Worm (Caenorhabditis elegans) whole organism, late embryonic: ENCODE data around the gene F39F10.4.

Source experiments
- ceh-14 ChIP-seq: sonication (generic microtip); optimal IDR thresholded peaks from 2 replicates; lab custom pipeline; 2016; ENCODE audit warnings: missing genotype, missing genetic modification characterization, missing compliant biosample characterization
- ceh-34 ChIP-seq: sonication (generic microtip); optimal IDR thresholded peaks from 2 replicates; lab custom pipeline; 2016; ENCODE audit warnings: mild to moderate bottlenecking, missing genetic modification characterization, missing compliant biosample characterization
- dve-1 ChIP-seq: sonication (generic microtip); optimal IDR thresholded peaks from 2 replicates; lab custom pipeline; 2017; ENCODE audit warnings: antibody characterized with exemption, mild to moderate bottlenecking, missing genetic modification characterization, missing compliant biosample characterization
- elt-4 ChIP-seq: sonication (generic microtip); optimal IDR thresholded peaks from 2 replicates; lab custom pipeline; 2016; ENCODE audit warnings: missing genetic modification characterization, missing compliant biosample characterization
- fkh-10 ChIP-seq: fragments of 150-350 bp; optimal IDR thresholded peaks from 2 replicates; lab custom pipeline; 2014; ENCODE audit warnings: missing biosample characterization, missing genetic modification reagents, missing genetic modification characterization
- mec-3 ChIP-seq: sonication (generic microtip); optimal IDR thresholded peaks from 2 replicates; lab custom pipeline; 2016; ENCODE audit warnings: borderline replicate concordance, missing genetic modification characterization, missing compliant biosample characterization
- npax-4 ChIP-seq: sonication (generic microtip); optimal IDR thresholded peaks from 2 replicates; lab custom pipeline; 2016; ENCODE audit warnings: missing genetic modification characterization, missing compliant biosample characterization
- odd-2 ChIP-seq: sonication (generic microtip); optimal IDR thresholded peaks from 2 replicates; lab custom pipeline; 2017; ENCODE audit warnings: antibody characterized with exemption, mild to moderate bottlenecking, missing genetic modification characterization, missing compliant biosample characterization
- zip-5 ChIP-seq: sonication (generic microtip); optimal IDR thresholded peaks from 2 replicates; lab custom pipeline; 2016; ENCODE audit warnings: missing genetic modification characterization, missing compliant biosample characterization

- TF ChIP-seq zip-5 = no peak
- TF ChIP-seq ceh-14 = no peak
- no peak for TF ChIP-seq mec-3 (tag; lab: Kevin White, UChicago)
- TF ChIP-seq elt-4 = no peak
- no peak for TF ChIP-seq ceh-34 (tag; lab: Kevin White, UChicago)
- no peak for TF ChIP-seq npax-4 (tag; lab: Kevin White, UChicago)
- no peak for TF ChIP-seq dve-1 (tag; lab: Kevin White, UChicago)
- no peak for TF ChIP-seq fkh-10 (GFP tag; lab: Kevin White, UChicago)
- TF ChIP-seq odd-2 (tag; lab: Kevin White, UChicago) = no peak
Observed at ce11 chrX:16865675-16866074, 37.8 kb downstream of the F39F10.4 start.
